Fruit fly (Drosophila melanogaster): ENCODE results near the gene CG17919.
A peak's percentile ranks its signal among the peaks of the same experiment; 100 is the strongest.

The CG17919 gene

dm6 chr3R:6380129-6380528 lies 36.3 kb downstream of the CG17919 start, which contains the start of the genes CG1024 and TfIIFalpha (continued):
- no peak for TF ChIP-seq Trl (optimal IDR thresholded peaks at IDR 0.05)
- no peak for TF ChIP-seq Trl (GFP tag; optimal IDR thresholded peaks at IDR 0.05)
- TF ChIP-seq Pdp1 (GFP tag; optimal IDR thresholded peaks at IDR 0.05): no peak
- peak; percentile 55 for TF ChIP-seq Dp (GFP tag; optimal IDR thresholded peaks at IDR 0.05)
- TF ChIP-seq luna (GFP tag; optimal IDR thresholded peaks at IDR 0.05): no peak
- no peak for TF ChIP-seq btn (GFP tag; optimal IDR thresholded peaks at IDR 0.05)
- TF ChIP-seq TFAM (GFP tag; optimal IDR thresholded peaks at IDR 0.05): no peak
- no peak for TF ChIP-seq wor (GFP tag; IDR thresholded peaks at IDR 0.05)
- TF ChIP-seq CG6654 (GFP tag; optimal IDR thresholded peaks at IDR 0.05): no peak
- no peak for TF ChIP-seq vfl (GFP tag; optimal IDR thresholded peaks at IDR 0.05)
- no peak for TF ChIP-seq CG8290 (GFP tag; optimal IDR thresholded peaks at IDR 0.05)
- no peak for TF ChIP-seq CG8290 (tag; optimal IDR thresholded peaks at IDR 0.05)
- no peak for TF ChIP-seq gt (GFP tag; IDR thresholded peaks at IDR 0.05)
- no peak for TF ChIP-seq bigmax (GFP tag; optimal IDR thresholded peaks at IDR 0.05)
- no peak for TF ChIP-seq CG9797 (GFP tag; optimal IDR thresholded peaks at IDR 0.05)
- TF ChIP-seq Sry-δ (GFP tag; optimal IDR thresholded peaks at IDR 0.05): peak; percentile 86
- TF ChIP-seq YL-1 (GFP tag; optimal IDR thresholded peaks at IDR 0.05): peak; percentile 44
- no peak for TF ChIP-seq Hr39 (optimal IDR thresholded peaks at IDR 0.05)
- no peak for TF ChIP-seq bsh (GFP tag; optimal IDR thresholded peaks at IDR 0.05)
- no peak for TF ChIP-seq CG17385 (GFP tag; optimal IDR thresholded peaks at IDR 0.05)
- no peak for TF ChIP-seq CG6272 (GFP tag; IDR thresholded peaks at IDR 0.05)
- TF ChIP-seq HLHmδ (GFP tag; optimal IDR thresholded peaks at IDR 0.05): no peak
- TF ChIP-seq CG12299 (tag; optimal IDR thresholded peaks at IDR 0.05): no peak
- no peak for TF ChIP-seq B-H1 (GFP tag; IDR thresholded peaks at IDR 0.05)
- peak; percentile 34 for TF ChIP-seq Sin3A (optimal IDR thresholded peaks at IDR 0.05)
- TF ChIP-seq bbx (GFP tag; IDR thresholded peaks at IDR 0.05; ENCODE audit: partially characterized antibody): peak; percentile 77
- TF ChIP-seq ttk (GFP tag; IDR thresholded peaks at IDR 0.05): no peak
- TF ChIP-seq ac (GFP tag; optimal IDR thresholded peaks at IDR 0.05): no peak
- no peak for TF ChIP-seq Deaf1 (tag; optimal IDR thresholded peaks at IDR 0.05)
- TF ChIP-seq Usf (GFP tag; optimal IDR thresholded peaks at IDR 0.05): no peak
- no peak for TF ChIP-seq CG2678 (tag; optimal IDR thresholded peaks at IDR 0.05)
- TF ChIP-seq CG32532 (GFP tag; IDR thresholded peaks at IDR 0.05): no peak
- peak; percentile 79 for TF ChIP-seq Bgb (GFP tag; IDR thresholded peaks at IDR 0.05; ENCODE audit: partially characterized antibody)
- TF ChIP-seq ranshi (GFP tag; IDR thresholded peaks at IDR 0.05): no peak
- TF ChIP-seq CG4282 (GFP tag; optimal IDR thresholded peaks at IDR 0.05): no peak
- TF ChIP-seq Myb (GFP tag; optimal IDR thresholded peaks at IDR 0.05): peak; percentile 39
- TF ChIP-seq Oli (tag; optimal IDR thresholded peaks at IDR 0.05): no peak
- TF ChIP-seq Rx (GFP tag; IDR thresholded peaks at IDR 0.05): no peak
- no peak for TF ChIP-seq CG3838 (GFP tag; optimal IDR thresholded peaks at IDR 0.05)
- no peak for TF ChIP-seq Dip3 (GFP tag; optimal IDR thresholded peaks at IDR 0.05)
- peak; percentile 64 for TF ChIP-seq E2f2 (GFP tag; IDR thresholded peaks at IDR 0.05)
- TF ChIP-seq klu (GFP tag; IDR thresholded peaks at IDR 0.05): no peak
- no peak for TF ChIP-seq unpg (GFP tag; optimal IDR thresholded peaks at IDR 0.05)
- TF ChIP-seq CG9609 (GFP tag; optimal IDR thresholded peaks at IDR 0.05): no peak
- no peak for TF ChIP-seq slbo (GFP tag; IDR thresholded peaks at IDR 0.05)
- TF ChIP-seq chn (GFP tag; optimal IDR thresholded peaks at IDR 0.05): no peak
- peak; percentile 92 for TF ChIP-seq CG13287 (GFP tag; IDR thresholded peaks at IDR 0.05; ENCODE audit: partially characterized antibody)
- TF ChIP-seq mirr (GFP tag; optimal IDR thresholded peaks at IDR 0.05): no peak
- no peak for TF ChIP-seq CG14965 (GFP tag; optimal IDR thresholded peaks at IDR 0.05; ENCODE audit: borderline replicate concordance)
- TF ChIP-seq pfk (GFP tag; optimal IDR thresholded peaks at IDR 0.05): no peak
- no peak for TF ChIP-seq CG4424 (GFP tag; optimal IDR thresholded peaks at IDR 0.05)
- TF ChIP-seq Lpt (GFP tag; optimal IDR thresholded peaks at IDR 0.05): no peak
- TF ChIP-seq sd (tag; optimal IDR thresholded peaks at IDR 0.05): no peak
- no peak for TF ChIP-seq CG10274 (GFP tag; optimal IDR thresholded peaks at IDR 0.05)

Measured in whole organism, embryonic.